Fruit fly (Drosophila melanogaster): ENCODE data around the gene CG3168.

CG3168 gene

DNA sequence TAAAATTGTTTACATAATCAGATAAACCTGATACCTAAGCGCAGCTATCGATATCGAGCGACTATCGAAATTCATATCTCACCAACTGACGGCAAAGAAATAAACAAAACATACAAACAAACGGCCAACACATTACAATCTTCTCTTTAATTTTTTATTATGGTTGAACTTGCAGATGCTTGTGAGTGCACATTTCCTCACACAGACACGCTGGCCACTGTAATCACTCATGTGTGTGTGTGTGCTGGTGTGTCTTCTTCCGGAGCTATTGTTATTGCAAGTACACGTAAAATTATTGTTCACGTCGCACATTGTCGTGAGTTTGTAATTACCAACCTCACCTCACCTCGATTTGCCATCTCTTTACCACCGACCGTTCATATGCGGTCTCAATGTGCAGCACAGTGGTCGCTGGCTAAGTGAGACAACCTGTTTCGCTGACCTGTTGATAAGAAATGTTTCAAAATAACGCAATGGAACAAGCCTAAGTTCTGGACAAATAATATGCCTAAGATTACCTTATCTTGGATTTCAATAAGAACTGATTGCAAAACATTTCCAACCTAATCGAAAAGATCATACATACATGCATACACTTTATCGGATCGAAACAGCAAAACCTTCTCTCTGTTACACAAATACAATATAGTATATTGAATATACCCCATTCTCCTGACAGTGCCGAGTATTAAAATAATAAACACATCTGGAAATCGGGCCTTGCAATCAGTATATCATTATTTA, 34.6 kb downstream of the CG3168 start (continued):
- TF ChIP-seq row (GFP tag; IDR thresholded peaks at IDR 0.05) (peak; percentile 46; the same call in 2 of the 3 replicates), chm (GFP tag; IDR thresholded peaks at IDR 0.05) (no peak), psq (GFP tag; optimal IDR thresholded peaks at IDR 0.05) (no peak), CG33557 (GFP tag; optimal IDR thresholded peaks at IDR 0.05) (no peak), CG7987 (GFP tag; optimal IDR thresholded peaks at IDR 0.05) (no peak), pum (GFP tag; optimal IDR thresholded peaks at IDR 0.05) (no peak), CG8281 (tag; optimal IDR thresholded peaks at IDR 0.05) (no peak), CG9876 (GFP tag; optimal IDR thresholded peaks at IDR 0.05) (no peak), repo (GFP tag; optimal IDR thresholded peaks at IDR 0.05) (no peak), Adf1 (GFP tag; IDR thresholded peaks at IDR 0.05) (no peak), lab (GFP tag; optimal IDR thresholded peaks at IDR 0.05) (no peak), CG12769 (tag; optimal IDR thresholded peaks at IDR 0.05) (no peak), NFAT (GFP tag; IDR thresholded peaks at IDR 0.05) (no peak), ac (GFP tag; optimal IDR thresholded peaks at IDR 0.05) (no peak), CG2129 (GFP tag; IDR thresholded peaks at IDR 0.05; ENCODE audit: partially characterized antibody) (no peak), wdn (GFP tag; IDR thresholded peaks at IDR 0.05) (no peak), CG15514 (GFP tag; optimal IDR thresholded peaks at IDR 0.05) (no peak), toy (GFP tag; IDR thresholded peaks at IDR 0.05) (no peak), Dref (GFP tag; IDR thresholded peaks at IDR 0.05) (no peak), CG16815 (GFP tag; optimal IDR thresholded peaks at IDR 0.05) (no peak), Sin3A (optimal IDR thresholded peaks at IDR 0.05) (no peak), Gug (GFP tag; IDR thresholded peaks at IDR 0.05) (no peak), CG18011 (GFP tag; optimal IDR thresholded peaks at IDR 0.05) (no peak), Nf-YC (tag; optimal IDR thresholded peaks at IDR 0.05) (peak; percentile 8), jigr1 (GFP tag; IDR thresholded peaks at IDR 0.05) (no peak), CG9797 (GFP tag; optimal IDR thresholded peaks at IDR 0.05) (no peak), CG10959 (GFP tag; IDR thresholded peaks at IDR 0.05) (no peak), Hmx (GFP tag; optimal IDR thresholded peaks at IDR 0.05) (no peak), CG18262 (tag; optimal IDR thresholded peaks at IDR 0.05) (peak; percentile 44), Lhr (GFP tag; optimal IDR thresholded peaks at IDR 0.05) (no peak), gfzf (GFP tag; optimal IDR thresholded peaks at IDR 0.05) (no peak), danr (GFP tag; IDR thresholded peaks at IDR 0.05) (no peak), Trl (optimal IDR thresholded peaks at IDR 0.05) (no peak), Trl (GFP tag; optimal IDR thresholded peaks at IDR 0.05) (no peak), CG31365 (tag; optimal IDR thresholded peaks at IDR 0.05) (no peak), CG7928 (GFP tag; optimal IDR thresholded peaks at IDR 0.05) (no peak), CG4730 (GFP tag; IDR thresholded peaks at IDR 0.05) (no peak), CG12299 (tag; optimal IDR thresholded peaks at IDR 0.05) (no peak), Ravus (GFP tag; IDR thresholded peaks at IDR 0.05) (no peak), D19B (GFP tag; optimal IDR thresholded peaks at IDR 0.05) (no peak), fd64A (GFP tag; optimal IDR thresholded peaks at IDR 0.05) (no peak), CG13424 (tag; optimal IDR thresholded peaks at IDR 0.05) (no peak), CTCF (GFP tag; optimal IDR thresholded peaks at IDR 0.05) (no peak), CG11398 (GFP tag; optimal IDR thresholded peaks at IDR 0.05) (no peak), CG8089 (GFP tag; optimal IDR thresholded peaks at IDR 0.05) (no peak), fd96Cb (tag; optimal IDR thresholded peaks at IDR 0.05) (peak; percentile 7), ewg (GFP tag; optimal IDR thresholded peaks at IDR 0.05) (no peak), CG7745 (tag; optimal IDR thresholded peaks at IDR 0.05) (no peak), CG12104 (GFP tag; optimal IDR thresholded peaks at IDR 0.05) (no peak), CG42726 (GFP tag; IDR thresholded peaks at IDR 0.05; ENCODE audit: partially characterized antibody) (no peak), sens (GFP tag) (peak; percentile 74), bsh (GFP tag; optimal IDR thresholded peaks at IDR 0.05) (peak in 1 of 2 experiments; percentile 11)

Measured in whole organism, embryonic.